Fruit fly (Drosophila melanogaster) whole organism, embryonic: ENCODE results near the gene FucTC.

Experiments used
- ATbp ChIP-seq: fragments of 200-800 bp; sonication (Bioruptor generic); optimal IDR thresholded peaks from 2 replicates; lab custom pipeline; 2017; ENCODE audit warnings: missing biosample characterization, mild to moderate bottlenecking, missing genetic modification characterization, missing genetic modification reagents
- BEAF-32 ChIP-seq: fragments of 200-800 bp; sonication (Bioruptor generic); optimal IDR thresholded peaks from 3 replicates; lab custom pipeline; 2017; ENCODE audit warnings: missing biosample characterization, missing genetic modification characterization, mild to moderate bottlenecking, moderate library complexity, missing genetic modification reagents
- CG1024 ChIP-seq: fragments of 200-800 bp; sonication (Bioruptor generic); IDR thresholded peaks from 2 replicates; pipeline ENCODE4 v1.3.6; 2022; ENCODE audit warnings: missing biosample characterization, missing genetic modification characterization
- CG13123 ChIP-seq: fragments of 200-800 bp; sonication (Bioruptor generic); optimal IDR thresholded peaks from 2 replicates; lab custom pipeline; 2016; ENCODE audit warnings: missing biosample characterization, missing genetic modification characterization
- CG13894 ChIP-seq: fragments of 200-800 bp; sonication (Bioruptor generic); optimal IDR thresholded peaks from 3 replicates; lab custom pipeline; 2018; ENCODE audit warnings: missing biosample characterization, mild to moderate bottlenecking, missing genetic modification characterization, moderate library complexity
- CG14710 ChIP-seq: fragments of 200-800 bp; sonication (Bioruptor generic); optimal IDR thresholded peaks from 3 replicates; lab custom pipeline; 2019; ENCODE audit warnings: missing biosample characterization, mild to moderate bottlenecking, missing genetic modification characterization, moderate library complexity
- CG17829 ChIP-seq: fragments of 200-800 bp; optimal IDR thresholded peaks from 2 replicates; lab custom pipeline; 2019; ENCODE audit warnings: missing biosample characterization, mild to moderate bottlenecking, missing genetic modification characterization, moderate library complexity
- CG2199 ChIP-seq: fragments of 200-800 bp; sonication (Bioruptor generic); IDR thresholded peaks from 3 replicates; pipeline ENCODE4 v1.3.6; 2022; ENCODE audit warnings: missing biosample characterization, missing genetic modification characterization
- CG2712 ChIP-seq: fragments of 200-800 bp; optimal IDR thresholded peaks from 3 replicates; lab custom pipeline; 2019; ENCODE audit warnings: missing biosample characterization, mild to moderate bottlenecking, missing genetic modification characterization, moderate library complexity
- CG3995 ChIP-seq: fragments of 200-800 bp; sonication (Bioruptor generic); optimal IDR thresholded peaks from 3 replicates; lab custom pipeline; 2016; ENCODE audit warnings: missing biosample characterization, missing genetic modification characterization
- CG42726 ChIP-seq: fragments of 200-800 bp; sonication (Bioruptor generic); IDR thresholded peaks from 2 replicates; pipeline ENCODE4 v1.3.6; 2022; ENCODE audit warnings: missing biosample characterization, missing genetic modification characterization; ENCODE audit not compliant: partially characterized antibody
- CG4854 ChIP-seq: fragments of 200-800 bp; sonication (Bioruptor generic); optimal IDR thresholded peaks from 2 replicates; lab custom pipeline; 2016; ENCODE audit warnings: missing biosample characterization, missing genetic modification characterization, inconsistent platforms
- CG5180 ChIP-seq: fragments of 200-800 bp; sonication (Bioruptor generic); optimal IDR thresholded peaks from 3 replicates; lab custom pipeline; 2017; ENCODE audit warnings: missing biosample characterization, missing genetic modification characterization, mild to moderate bottlenecking, moderate library complexity, missing genetic modification reagents
- CG6272 ChIP-seq: fragments of 200-800 bp; sonication (Bioruptor generic); IDR thresholded peaks from 2 replicates; pipeline ENCODE4 v1.3.6; 2022; ENCODE audit warnings: missing biosample characterization, missing genetic modification characterization
- CG6654 ChIP-seq: fragments of 200-800 bp; sonication (Bioruptor generic); optimal IDR thresholded peaks from 2 replicates; lab custom pipeline; 2017; ENCODE audit warnings: missing biosample characterization, mild to moderate bottlenecking, missing genetic modification characterization
- CG7839 ChIP-seq: fragments of 200-800 bp; sonication (Bioruptor generic); optimal IDR thresholded peaks from 3 replicates; lab custom pipeline; 2018; ENCODE audit warnings: missing biosample characterization, mild to moderate bottlenecking, missing genetic modification characterization, moderate library complexity
- CkIIα-i1 ChIP-seq: fragments of 200-800 bp; sonication (Bioruptor generic); IDR thresholded peaks from 2 replicates; pipeline ENCODE4 v1.3.6; 2022; ENCODE audit warnings: missing biosample characterization, missing genetic modification characterization
- CoRest ChIP-seq: fragments of 200-800 bp; sonication (Bioruptor generic); optimal IDR thresholded peaks from 3 replicates; lab custom pipeline; 2018; ENCODE audit warnings: missing biosample characterization, mild to moderate bottlenecking, missing genetic modification characterization, moderate library complexity
- Dbx ChIP-seq: fragments of 200-800 bp; sonication (Bioruptor generic); IDR thresholded peaks from 3 replicates; pipeline ENCODE4 v1.3.6; 2022; ENCODE audit warnings: missing biosample characterization, missing genetic modification characterization
- Dll ChIP-seq: fragments of 200-800 bp; sonication (Bioruptor generic); IDR thresholded peaks from 4 replicates; pipeline ENCODE4 v1.3.6; 2022; ENCODE audit warnings: missing biosample characterization, missing genetic modification characterization; ENCODE audit not compliant: partially characterized antibody
- Dp ChIP-seq: fragments of 200-800 bp; sonication (Bioruptor generic); optimal IDR thresholded peaks from 2 replicates; lab custom pipeline; 2018; ENCODE audit warnings: missing biosample characterization, mild to moderate bottlenecking, missing genetic modification characterization, moderate library complexity
- Fer3 ChIP-seq: fragments of 200-800 bp; sonication (Bioruptor generic); optimal IDR thresholded peaks from 2 replicates; lab custom pipeline; 2018; ENCODE audit warnings: missing biosample characterization, mild to moderate bottlenecking, missing genetic modification characterization, moderate library complexity
- Hr51 ChIP-seq, 2 experiments: fragments of 200-800 bp; sonication (Bioruptor generic); optimal IDR thresholded peaks; 2 replicates in 1 of 2; 3 replicates in 1 of 2; lab custom pipeline; 2016 to 2018; ENCODE audit warnings: missing biosample characterization in 2 of 2, missing genetic modification characterization in 2 of 2, mild to moderate bottlenecking in 1 of 2, moderate library complexity in 1 of 2
- MTF-1 ChIP-seq: fragments of 200-800 bp; sonication (Bioruptor generic); optimal IDR thresholded peaks from 2 replicates; lab custom pipeline; 2018; ENCODE audit warnings: missing biosample characterization, mild to moderate bottlenecking, missing genetic modification characterization, borderline replicate concordance
- Mad ChIP-seq: fragments of 200-800 bp; sonication (Bioruptor generic); optimal IDR thresholded peaks from 2 replicates; lab custom pipeline; 2016; ENCODE audit warnings: missing biosample characterization, missing genetic modification characterization
- Max ChIP-seq: fragments of 200-800 bp; sonication (Bioruptor generic); optimal IDR thresholded peaks from 2 replicates; lab custom pipeline; 2016; ENCODE audit warnings: missing biosample characterization, mild to moderate bottlenecking, missing genetic modification characterization
- Nf-YC ChIP-seq: fragments of 200-800 bp; optimal IDR thresholded peaks from 3 replicates; lab custom pipeline; 2019; ENCODE audit warnings: missing biosample characterization, mild to moderate bottlenecking, missing genetic modification characterization, moderate library complexity
- Optix ChIP-seq: fragments of 200-800 bp; sonication (Bioruptor generic); IDR thresholded peaks from 3 replicates; pipeline ENCODE4 v1.3.6; 2022; ENCODE audit warnings: missing biosample characterization, missing genetic modification characterization
- YL-1 ChIP-seq: fragments of 200-800 bp; sonication (Bioruptor generic); optimal IDR thresholded peaks from 3 replicates; lab custom pipeline; 2017; ENCODE audit warnings: missing biosample characterization, mild to moderate bottlenecking, missing genetic modification characterization
- ato ChIP-seq: fragments of 200-800 bp; sonication (Bioruptor generic); IDR thresholded peaks from 2 replicates; pipeline ENCODE4 v1.3.6; 2022; ENCODE audit warnings: missing biosample characterization, missing genetic modification characterization; ENCODE audit not compliant: partially characterized antibody
- chinmo ChIP-seq: fragments of 200-800 bp; sonication (Bioruptor generic); IDR thresholded peaks from 4 replicates; pipeline ENCODE4 v1.3.6; 2022; ENCODE audit warnings: missing biosample characterization, missing genetic modification characterization; ENCODE audit not compliant: partially characterized antibody
- dmrt99B ChIP-seq: fragments of 200-800 bp; sonication (Bioruptor generic); optimal IDR thresholded peaks from 2 replicates; lab custom pipeline; 2018; ENCODE audit warnings: missing biosample characterization, mild to moderate bottlenecking, missing genetic modification characterization, moderate library complexity
- dysf ChIP-seq: fragments of 200-800 bp; sonication (Bioruptor generic); IDR thresholded peaks from 3 replicates; pipeline ENCODE4 v1.3.6; 2022; ENCODE audit warnings: missing biosample characterization, missing genetic modification characterization
- lbe ChIP-seq: fragments of 200-800 bp; sonication (Bioruptor generic); optimal IDR thresholded peaks from 2 replicates; lab custom pipeline; 2016; ENCODE audit warnings: missing biosample characterization, mild to moderate bottlenecking, missing genetic modification characterization
- lov ChIP-seq, 2 experiments: fragments of 200-800 bp in 1 of 2; fragments of >200 bp in 1 of 2; sonication (Bioruptor generic) in 1 of 2; IDR thresholded peaks in 1 of 2; optimal IDR thresholded peaks in 1 of 2; 2 replicates in 1 of 2; 3 replicates in 1 of 2; pipeline versions ENCODE4 v1.3.6 to Lab custom; 2017 to 2022; ENCODE audit warnings: missing biosample characterization in 1 of 2, missing genetic modification characterization in 1 of 2
- luna ChIP-seq: fragments of 200-800 bp; sonication (Bioruptor generic); optimal IDR thresholded peaks from 2 replicates; lab custom pipeline; 2016; ENCODE audit warnings: missing biosample characterization, missing genetic modification characterization
- maf-S ChIP-seq: fragments of 200-800 bp; sonication (Bioruptor generic); optimal IDR thresholded peaks from 2 replicates; lab custom pipeline; 2016; ENCODE audit warnings: missing biosample characterization, missing genetic modification characterization
- mld ChIP-seq: fragments of 200-800 bp; sonication (Bioruptor generic); IDR thresholded peaks from 3 replicates; pipeline ENCODE4 v1.3.6; 2022; ENCODE audit warnings: missing biosample characterization, missing genetic modification characterization; ENCODE audit not compliant: partially characterized antibody
- nerfin-2 ChIP-seq: fragments of 200-800 bp; sonication (Bioruptor generic); IDR thresholded peaks from 2 replicates; pipeline ENCODE4 v1.3.6; 2022; ENCODE audit warnings: missing biosample characterization, missing genetic modification characterization; ENCODE audit not compliant: partially characterized antibody
- nmo ChIP-seq: fragments of 200-800 bp; sonication (Bioruptor generic); optimal IDR thresholded peaks from 2 replicates; lab custom pipeline; 2018; ENCODE audit warnings: missing biosample characterization, mild to moderate bottlenecking, missing genetic modification characterization, moderate library complexity
- onecut ChIP-seq: fragments of 200-800 bp; sonication (Bioruptor generic); IDR thresholded peaks from 2 replicates; pipeline ENCODE4 v1.3.6; 2022; ENCODE audit warnings: missing biosample characterization, missing genetic modification characterization
- phol ChIP-seq: fragments of 200-800 bp; sonication (Bioruptor generic); optimal IDR thresholded peaks from 3 replicates; lab custom pipeline; 2018; ENCODE audit warnings: missing biosample characterization, mild to moderate bottlenecking, missing genetic modification characterization, moderate library complexity
- pum ChIP-seq: fragments of 200-800 bp; sonication (Bioruptor generic); optimal IDR thresholded peaks from 2 replicates; lab custom pipeline; 2016; ENCODE audit warnings: missing biosample characterization, missing genetic modification characterization
- sisA ChIP-seq: fragments of 200-800 bp; sonication (Bioruptor generic); IDR thresholded peaks from 2 replicates; pipeline ENCODE4 v1.3.6; 2022; ENCODE audit warnings: missing biosample characterization, missing genetic modification characterization
- stc ChIP-seq: fragments of 200-800 bp; sonication (Bioruptor generic); IDR thresholded peaks from 2 replicates; pipeline ENCODE4 v1.3.6; 2022; ENCODE audit warnings: missing biosample characterization, missing genetic modification characterization
- unpg ChIP-seq: fragments of 200-800 bp; sonication (Bioruptor generic); optimal IDR thresholded peaks from 3 replicates; lab custom pipeline; 2018; ENCODE audit warnings: missing biosample characterization, mild to moderate bottlenecking, missing genetic modification characterization, moderate library complexity
- usp ChIP-seq: fragments of >200 bp; optimal IDR thresholded peaks from 2 replicates; lab custom pipeline; 2017; ENCODE audit warnings: missing biosample characterization, missing genetic modification characterization
- vnd ChIP-seq: fragments of 200-800 bp; sonication (Bioruptor generic); IDR thresholded peaks from 3 replicates; pipeline ENCODE4 v1.3.6; 2022; ENCODE audit warnings: missing biosample characterization, missing genetic modification characterization; ENCODE audit not compliant: partially characterized antibody

The FucTC gene

DNA sequence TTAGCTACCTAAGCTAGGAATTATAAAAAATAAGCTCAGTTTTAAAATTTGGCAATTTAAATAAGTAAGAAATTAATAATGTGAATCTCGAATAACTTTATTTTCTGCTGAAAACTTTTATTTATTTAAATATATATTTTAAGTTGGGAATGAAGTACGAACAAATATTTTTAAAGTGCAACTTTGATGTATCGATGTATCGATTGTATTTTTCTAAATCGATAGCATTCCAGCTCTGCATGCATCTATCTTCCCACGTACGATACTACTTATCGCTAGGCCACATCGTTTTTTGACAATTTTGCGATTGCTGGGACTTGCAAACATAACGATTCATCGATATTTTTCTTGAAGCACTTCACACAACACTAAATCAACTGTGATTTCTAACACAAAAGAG, 3.7 kb downstream of the FucTC start (continued):
- no peak for TF ChIP-seq pum (GFP tag; lab: Kevin White, UChicago)
- TF ChIP-seq CG3995 (GFP tag; lab: Kevin White, UChicago) = peak; percentile 93
- peak; percentile 95 for TF ChIP-seq ato (GFP tag; lab: Robert Waterston, UW)
- TF ChIP-seq Mad (GFP tag; lab: Kevin White, UChicago) = no peak
- no peak for TF ChIP-seq CkIIα-i1 (GFP tag; lab: Robert Waterston, UW)
- TF ChIP-seq MTF-1 = no peak
- no peak for TF ChIP-seq CG6654 (GFP tag; lab: Kevin White, UChicago)
- TF ChIP-seq chinmo (GFP tag; lab: Robert Waterston, UW) = peak; percentile 95
- peak; percentile 54; the same call in 1 of the 2 replicates for TF ChIP-seq CG6272 (GFP tag; lab: Robert Waterston, UW)
- peak; percentile 11 for TF ChIP-seq Nf-YC (tag; lab: Kevin White, UChicago)
- peak; percentile 26; the same call in 1 of the 2 replicates for TF ChIP-seq CG1024
- no peak for TF ChIP-seq CG5180 (GFP tag; lab: Kevin White, UChicago)
- peak; percentile 93 for TF ChIP-seq Dll (GFP tag; lab: Robert Waterston, UW)
- TF ChIP-seq YL-1 (GFP tag; lab: Kevin White, UChicago) = peak; percentile 5
- peak; percentile 50 for TF ChIP-seq nmo
- TF ChIP-seq lbe (GFP tag; lab: Kevin White, UChicago) = no peak
- peak; percentile 27 for TF ChIP-seq CG17829 (tag; lab: Kevin White, UChicago)
- no peak for TF ChIP-seq CG4854 (GFP tag; lab: Kevin White, UChicago)
- TF ChIP-seq BEAF-32 (GFP tag; lab: Kevin White, UChicago) = peak; percentile 91
- no peak for TF ChIP-seq lov (optimal IDR thresholded peaks at IDR 0.05; lab: Kevin White, UChicago)
- no peak for TF ChIP-seq lov (GFP tag; IDR thresholded peaks at IDR 0.05; lab: Robert Waterston, UW)
- peak; percentile 50 for TF ChIP-seq CoRest (tag; lab: Kevin White, UChicago)
- peak; percentile 59; the same call in 2 of the 3 replicates for TF ChIP-seq Dbx
- TF ChIP-seq usp (GFP tag; lab: Kevin White, UChicago) = no peak
- no peak for TF ChIP-seq Optix
- TF ChIP-seq ATbp = no peak
- no peak for TF ChIP-seq Max (GFP tag; lab: Kevin White, UChicago)
- TF ChIP-seq CG13894 (tag; lab: Kevin White, UChicago) = peak; percentile 28
- no peak for TF ChIP-seq luna (GFP tag; lab: Kevin White, UChicago)
- peak; percentile 22 for TF ChIP-seq CG7839 (tag; lab: Kevin White, UChicago)
- no peak for TF ChIP-seq maf-S (GFP tag; lab: Kevin White, UChicago)
- TF ChIP-seq CG42726 = peak; percentile 98
- peak; percentile 36 for TF ChIP-seq Dp
- TF ChIP-seq mld (GFP tag; lab: Robert Waterston, UW) = peak; percentile 97
- peak; percentile 43 for TF ChIP-seq unpg (GFP tag; lab: Kevin White, UChicago)
- no peak for TF ChIP-seq onecut (GFP tag; lab: Robert Waterston, UW)
- TF ChIP-seq vnd = peak; percentile 98
- peak; percentile 30 for TF ChIP-seq dmrt99B
- peak; percentile 59 for TF ChIP-seq CG14710 (tag; lab: Kevin White, UChicago)
- no peak for TF ChIP-seq stc (GFP tag; lab: Robert Waterston, UW)
- TF ChIP-seq nerfin-2 (GFP tag; lab: Robert Waterston, UW) = peak; percentile 97
- TF ChIP-seq CG13123 (GFP tag; lab: Kevin White, UChicago) = no peak
- TF ChIP-seq CG2199 (GFP tag; lab: Robert Waterston, UW) = peak; percentile 70; the same call in 1 of the 3 replicates
- TF ChIP-seq CG2712 (tag; lab: Kevin White, UChicago) = peak; percentile 38
- TF ChIP-seq Fer3 (tag; lab: Kevin White, UChicago) = peak; percentile 9
- TF ChIP-seq sisA (GFP tag; lab: Robert Waterston, UW) = no peak
- TF ChIP-seq dysf = peak; percentile 52; the same call in 1 of the 3 replicates
- TF ChIP-seq Hr51 (GFP tag; optimal IDR thresholded peaks at IDR 0.05; lab: Kevin White, UChicago) = peak in 1 of 2 experiments; percentile 32
- TF ChIP-seq phol = peak; percentile 40
